Fruit fly (Drosophila melanogaster) whole organism, wandering third instar larva: ENCODE measurements around the gene htk.

Source experiments
- Abd-B ChIP-seq: fragments of >200 bp; optimal IDR thresholded peaks from 2 replicates; lab custom pipeline; 2017; ENCODE audit warnings: missing biosample characterization, missing genetic modification characterization
- CG32264 ChIP-seq: fragments of 200-800 bp; sonication (Bioruptor generic); optimal IDR thresholded peaks from 2 replicates; lab custom pipeline; 2016; ENCODE audit warnings: missing biosample characterization, missing genetic modification characterization
- CG9705 ChIP-seq: fragments of 200-800 bp; sonication (Bioruptor generic); optimal IDR thresholded peaks from 2 replicates; lab custom pipeline; 2018; ENCODE audit warnings: missing biosample characterization, mild to moderate bottlenecking, missing genetic modification characterization
- CrebA ChIP-seq: fragments of 200-800 bp; sonication (Bioruptor generic); optimal IDR thresholded peaks from 2 replicates; lab custom pipeline; 2016; ENCODE audit warnings: missing biosample characterization, mild to moderate bottlenecking, missing genetic modification characterization, borderline replicate concordance
- Dfd ChIP-seq: fragments of >200 bp; optimal IDR thresholded peaks from 2 replicates; lab custom pipeline; 2017; ENCODE audit warnings: missing biosample characterization, missing genetic modification characterization
- Dif ChIP-seq: fragments of 200-275, 200-300 bp; sonication (Bioruptor generic); optimal IDR thresholded peaks from 2 replicates; lab custom pipeline; 2018; ENCODE audit warnings: missing biosample characterization, missing genetic modification characterization; ENCODE audit not compliant: partially characterized antibody
- GATAd ChIP-seq: sonication (Bioruptor generic); optimal IDR thresholded peaks from 2 replicates; lab custom pipeline; 2016; ENCODE audit warnings: missing biosample characterization, missing genetic modification characterization
- HLH106 ChIP-seq: fragments of 200-800 bp; optimal IDR thresholded peaks from 3 replicates; lab custom pipeline; 2019; ENCODE audit warnings: missing biosample characterization, mild to moderate bottlenecking, missing genetic modification characterization, moderate library complexity
- Hnf4 ChIP-seq: fragments of 200-800 bp; sonication (Bioruptor generic); optimal IDR thresholded peaks from 2 replicates; lab custom pipeline; 2016; ENCODE audit warnings: missing biosample characterization, mild to moderate bottlenecking, missing genetic modification characterization
- Hr78 ChIP-seq: fragments of >200 bp; optimal IDR thresholded peaks from 2 replicates; lab custom pipeline; 2017; ENCODE audit warnings: missing biosample characterization, missing genetic modification characterization
- Hr83 ChIP-seq: fragments of 200-300 bp; sonication (Bioruptor generic); optimal IDR thresholded peaks from 2 replicates; lab custom pipeline; 2016; ENCODE audit warnings: missing biosample characterization, mild to moderate bottlenecking, missing genetic modification characterization, moderate library complexity; ENCODE audit not compliant: poor library complexity, severe bottlenecking
- Jra ChIP-seq: sonication (Bioruptor generic); optimal IDR thresholded peaks from 2 replicates; lab custom pipeline; 2016; ENCODE audit warnings: missing biosample characterization, missing genetic modification characterization
- Mio ChIP-seq: sonication (Bioruptor generic); optimal IDR thresholded peaks from 2 replicates; lab custom pipeline; 2016; ENCODE audit warnings: missing biosample characterization, missing genetic modification characterization
- Myc ChIP-seq: fragments of >200 bp; optimal IDR thresholded peaks from 2 replicates; lab custom pipeline; 2017
- N ChIP-seq: fragments of >200 bp; optimal IDR thresholded peaks from 2 replicates; lab custom pipeline; 2018; ENCODE audit warnings: missing biosample characterization, missing external identifiers, missing genetic modification characterization
- OdsH ChIP-seq: fragments of 200-800 bp; sonication (Bioruptor generic); optimal IDR thresholded peaks from 2 replicates; lab custom pipeline; 2016; ENCODE audit warnings: missing biosample characterization, mild to moderate bottlenecking, missing genetic modification characterization
- Rel ChIP-seq, 2 experiments: fragments of 200-800 bp; sonication (Bioruptor generic) in 1 of 2; optimal IDR thresholded peaks; 2 replicates in 1 of 2; 3 replicates in 1 of 2; lab custom pipeline; 2016 to 2019; ENCODE audit warnings: mild to moderate bottlenecking in 2 of 2, missing biosample characterization in 2 of 2, missing genetic modification characterization in 2 of 2, moderate library complexity in 1 of 2
- Sp1 ChIP-seq: fragments of 200-800 bp; sonication (Bioruptor generic); optimal IDR thresholded peaks from 3 replicates; lab custom pipeline; 2019; ENCODE audit warnings: missing biosample characterization, mild to moderate bottlenecking, missing genetic modification characterization, moderate library complexity
- Vsx2 ChIP-seq: fragments of 200-300, 225-300 bp; sonication (Bioruptor generic); optimal IDR thresholded peaks from 2 replicates; lab custom pipeline; 2018; ENCODE audit warnings: missing biosample characterization, missing genetic modification characterization; ENCODE audit not compliant: partially characterized antibody
- br ChIP-seq: fragments of 200-800 bp; sonication (Bioruptor generic); optimal IDR thresholded peaks from 2 replicates; lab custom pipeline; 2016; ENCODE audit warnings: missing biosample characterization, missing genetic modification characterization
- brk ChIP-seq: fragments of 200-800 bp; sonication (Bioruptor generic); optimal IDR thresholded peaks from 2 replicates; lab custom pipeline; 2016; ENCODE audit warnings: missing biosample characterization, mild to moderate bottlenecking, missing genetic modification characterization
- dl ChIP-seq, 2 experiments: fragments of 175-275, 200-275 bp in 1 of 2; fragments of 200-275 bp in 1 of 2; sonication (Bioruptor generic); optimal IDR thresholded peaks; lab custom pipeline; 2018; ENCODE audit warnings: mild to moderate bottlenecking in 2 of 2, missing biosample characterization in 2 of 2, missing genetic modification characterization in 2 of 2, moderate library complexity in 2 of 2; ENCODE audit not compliant: partially characterized antibody in 2 of 2, insufficient read depth in 1 of 2
- dmrt93B ChIP-seq: fragments of 200-800 bp; sonication (Bioruptor generic); optimal IDR thresholded peaks from 2 replicates; lab custom pipeline; 2018; ENCODE audit warnings: missing biosample characterization, mild to moderate bottlenecking, missing genetic modification characterization
- dsf ChIP-seq: sonication (Bioruptor generic); optimal IDR thresholded peaks from 2 replicates; lab custom pipeline; 2016; ENCODE audit warnings: missing biosample characterization, missing genetic modification characterization, borderline replicate concordance
- ey ChIP-seq: fragments of 200-800 bp; sonication (Bioruptor generic); optimal IDR thresholded peaks from 2 replicates; lab custom pipeline; 2016; ENCODE audit warnings: missing biosample characterization, missing genetic modification characterization
- foxo ChIP-seq, 2 experiments: fragments of 200-800 bp; sonication (Bioruptor generic); optimal IDR thresholded peaks; 2 replicates in 1 of 2; 3 replicates in 1 of 2; lab custom pipeline; 2016 to 2017; ENCODE audit warnings: missing biosample characterization in 2 of 2, missing genetic modification characterization in 2 of 2
- fru ChIP-seq: fragments of 200-800 bp; sonication (Bioruptor generic); optimal IDR thresholded peaks from 3 replicates; lab custom pipeline; 2016; ENCODE audit warnings: missing biosample characterization, mild to moderate bottlenecking, missing genetic modification characterization
- h ChIP-seq: fragments of 200-800 bp; sonication (Bioruptor generic); optimal IDR thresholded peaks from 3 replicates; lab custom pipeline; 2016; ENCODE audit warnings: missing biosample characterization, mild to moderate bottlenecking, missing genetic modification characterization
- jim ChIP-seq: fragments of 175-275, 200-325 bp; sonication (Bioruptor generic); optimal IDR thresholded peaks from 2 replicates; lab custom pipeline; 2016; ENCODE audit warnings: missing biosample characterization, mild to moderate bottlenecking, missing genetic modification characterization
- lola ChIP-seq: fragments of >200 bp; optimal IDR thresholded peaks from 2 replicates; lab custom pipeline; 2017; ENCODE audit warnings: missing biosample characterization, missing genetic modification characterization
- pan ChIP-seq: fragments of >200 bp; optimal IDR thresholded peaks from 2 replicates; lab custom pipeline; 2017
- psq ChIP-seq: fragments of 200-800 bp; sonication (Bioruptor generic); optimal IDR thresholded peaks from 3 replicates; lab custom pipeline; 2017; ENCODE audit warnings: missing biosample characterization, mild to moderate bottlenecking, missing genetic modification characterization, moderate library complexity
- rgr ChIP-seq: fragments of 200-800 bp; sonication (Bioruptor generic); optimal IDR thresholded peaks from 3 replicates; lab custom pipeline; 2016; ENCODE audit warnings: missing biosample characterization, mild to moderate bottlenecking, missing genetic modification characterization
- sage ChIP-seq: fragments of 200-800 bp; sonication (Bioruptor generic); optimal IDR thresholded peaks from 2 replicates; lab custom pipeline; 2016; ENCODE audit warnings: missing biosample characterization, mild to moderate bottlenecking, missing genetic modification characterization
- sv ChIP-seq: fragments of 200-800 bp; sonication (Bioruptor generic); optimal IDR thresholded peaks from 3 replicates; lab custom pipeline; 2016; ENCODE audit warnings: missing biosample characterization, missing genetic modification characterization
- tai ChIP-seq: sonication (Bioruptor generic); optimal IDR thresholded peaks from 2 replicates; lab custom pipeline; 2016; ENCODE audit warnings: missing biosample characterization, missing genetic modification characterization
- usp ChIP-seq: fragments of >200 bp; optimal IDR thresholded peaks from 2 replicates; lab custom pipeline; 2017; ENCODE audit warnings: missing biosample characterization, missing genetic modification characterization
- woc ChIP-seq: sonication (Bioruptor generic); optimal IDR thresholded peaks from 2 replicates; lab custom pipeline; 2016; ENCODE audit warnings: missing biosample characterization, mild to moderate bottlenecking, missing genetic modification characterization

Gene htk

dm6 chrX:18838929-18839576, 4.4 kb upstream of the htk start:
- peak; percentile 5 for TF ChIP-seq CG9705 (GFP tag; lab: Kevin White, UChicago)
- TF ChIP-seq Sp1 (GFP tag; lab: Kevin White, UChicago) = peak; percentile 30
- no peak for TF ChIP-seq CG32264 (GFP tag; lab: Kevin White, UChicago)
- TF ChIP-seq dsf (GFP tag; lab: Kevin White, UChicago) = no peak
- peak; percentile 2 for TF ChIP-seq psq

dm6 chrX:18848338-18849021, 5.0 kb downstream of the htk start, which contains the start of gene shop:
Gene shop (minus strand): TSS chrX:18848566.
- TF ChIP-seq CG32264 (GFP tag; lab: Kevin White, UChicago) (no peak), woc (GFP tag; lab: Kevin White, UChicago) (peak; percentile 92), fru (GFP tag; lab: Kevin White, UChicago) (peak; percentile 86), h (GFP tag; lab: Kevin White, UChicago) (peak; percentile 81), sv (GFP tag; lab: Kevin White, UChicago) (peak; percentile 77), Hnf4 (no peak), Dif (GFP tag; lab: Kevin White, UChicago) (no peak), usp (no peak), dl (GFP tag; optimal IDR thresholded peaks at IDR 0.05; lab: Kevin White, UChicago; ENCODE audit: insufficient read depth in 1 of 2, partially characterized antibody in 2 of 2) (no peak), sage (GFP tag; lab: Kevin White, UChicago) (no peak), rgr (GFP tag; lab: Kevin White, UChicago) (peak; percentile 84), ey (peak; percentile 81), N (GFP tag; lab: Kevin White, UChicago) (no peak), dmrt93B (GFP tag; lab: Kevin White, UChicago) (peak; percentile 81), foxo (GFP tag; optimal IDR thresholded peaks at IDR 0.05; lab: Kevin White, UChicago) (peak in 1 of 2 experiments; percentile 88), CrebA (GFP tag; lab: Kevin White, UChicago) (no peak), dsf (GFP tag; lab: Kevin White, UChicago) (no peak), Hr83 (GFP tag; lab: Kevin White, UChicago) (peak; percentile 85), Dfd (GFP tag; lab: Kevin White, UChicago) (no peak), tai (GFP tag; lab: Kevin White, UChicago) (no peak), GATAd (no peak), Jra (GFP tag; lab: Kevin White, UChicago) (no peak), OdsH (GFP tag; lab: Kevin White, UChicago) (peak; percentile 80), HLH106 (tag; lab: Kevin White, UChicago) (peak; percentile 89), Hr78 (GFP tag; lab: Kevin White, UChicago) (no peak), brk (GFP tag; lab: Kevin White, UChicago) (no peak), Abd-B (GFP tag; lab: Kevin White, UChicago) (no peak), CG9705 (GFP tag; lab: Kevin White, UChicago) (peak; percentile 83), jim (GFP tag; lab: Kevin White, UChicago) (no peak), br (GFP tag; lab: Kevin White, UChicago) (peak; percentile 75), Mio (peak; percentile 13), Sp1 (GFP tag; lab: Kevin White, UChicago) (peak; percentile 89), Rel (GFP tag; optimal IDR thresholded peaks at IDR 0.05; lab: Kevin White, UChicago) (no peak), Rel (tag; optimal IDR thresholded peaks at IDR 0.05; lab: Kevin White, UChicago) (peak; percentile 57), Vsx2 (GFP tag; lab: Kevin White, UChicago) (no peak), pan (no peak), psq (peak; percentile 81), Myc (lab: Kevin White, UChicago) (no peak), lola (GFP tag; lab: Kevin White, UChicago) (no peak)
